Worm (Caenorhabditis elegans) whole organism, L2 larva: Measurements from ENCODE around the gene yars-2.

Experiments
- nhr-12 ChIP-seq: fragments of 150-350 bp; optimal IDR thresholded peaks from 2 replicates; lab custom pipeline; 2014; ENCODE audit warnings: missing biosample characterization, missing genetic modification characterization
- nhr-6 ChIP-seq: fragments of 150-350 bp; optimal IDR thresholded peaks from 2 replicates; lab custom pipeline; 2014; ENCODE audit warnings: missing biosample characterization, missing genetic modification characterization

DNA sequence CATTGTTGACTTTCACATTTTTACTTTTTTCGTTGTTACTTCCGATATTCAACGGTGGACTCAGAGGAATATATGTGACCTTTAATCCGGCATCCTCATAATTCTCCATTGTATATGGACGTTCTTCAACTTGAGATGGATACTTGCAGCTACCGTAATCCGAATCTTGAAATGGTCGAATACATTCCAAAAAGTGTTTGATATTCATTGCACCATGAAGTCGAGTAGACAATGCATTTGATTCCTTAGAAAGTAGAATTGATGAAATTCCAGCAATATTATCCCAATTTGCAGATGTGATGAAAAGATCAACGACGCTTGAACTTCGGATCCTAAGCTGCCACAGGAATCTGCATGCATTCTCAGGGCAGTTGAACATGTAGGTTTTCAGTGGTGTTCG, 30.1 kb upstream of the yars-2 start:
- TF ChIP-seq nhr-12 (tag; lab: Kevin White, UChicago) (no peak), nhr-6 (tag; lab: Kevin White, UChicago) (no peak)
